Fruit fly (Drosophila melanogaster) ovary, adult (tissue): ENCODE data around the gene CG32214.

ENCODE experiments used
- CG17801 ChIP-seq: fragments of 200-800 bp; optimal IDR thresholded peaks from 2 replicates; lab custom pipeline; 2019; ENCODE audit warnings: missing biosample characterization, mild to moderate bottlenecking, missing genetic modification characterization, moderate library complexity; ENCODE audit not compliant: partially characterized antibody

Gene CG32214

dm6 chr3L:19497135-19497534, 30.0 kb downstream of the CG32214 start:
- TF ChIP-seq CG17801 (GFP tag; lab: Kevin White, UChicago), result no peak

dm6 chr3L:19497623-19498022, 30.5 kb downstream of the CG32214 start, which contains the start of gene CG9449:
CG9449 (minus strand) TSS chr3L:19497723.
- no peak for TF ChIP-seq CG17801 (GFP tag; lab: Kevin White, UChicago)

- TF ChIP-seq CG17801 (GFP tag; lab: Kevin White, UChicago), result no peak
These were observed 32.2 kb downstream of the CG32214 start for dm6 chr3L:19499334-19499733.

- TF ChIP-seq CG17801 (GFP tag; lab: Kevin White, UChicago), result no peak
These were observed 33.6 kb downstream of the CG32214 start, which contains the start of gene CG9451 for dm6 chr3L:19500698-19501097. CG9451 (minus strand) TSS chr3L:19500798.

- TF ChIP-seq CG17801 (GFP tag; lab: Kevin White, UChicago), result no peak
These were observed 36.6 kb downstream of the CG32214 start, which contains the start of gene CG9452 for dm6 chr3L:19503770-19504169. CG9452 (minus strand) TSS chr3L:19503870.

dm6 chr3L:19504719-19505118, 37.6 kb downstream of the CG32214 start:
- no peak for TF ChIP-seq CG17801 (GFP tag; lab: Kevin White, UChicago)

- no peak for TF ChIP-seq CG17801 (GFP tag; lab: Kevin White, UChicago)
These were observed 45.5 kb downstream of the CG32214 start for dm6 chr3L:19512672-19513071.

dm6 chr3L:19516547-19516946, 49.4 kb downstream of the CG32214 start:
- no peak for TF ChIP-seq CG17801 (GFP tag; lab: Kevin White, UChicago)
